Worm (Caenorhabditis elegans) whole organism, mixed stage, embryonic: ENCODE measurements around the gene ndx-2.

Source experiments
- lin-13 ChIP-seq: fragments of 150-350 bp; optimal IDR thresholded peaks from 2 replicates; lab custom pipeline; 2014; ENCODE audit warnings: missing biosample characterization, missing genetic modification characterization
- mep-1 ChIP-seq: fragments of 150-350 bp; optimal IDR thresholded peaks from 2 replicates; lab custom pipeline; 2017; ENCODE audit warnings: missing biosample characterization, missing genetic modification reagents, missing genetic modification characterization, inconsistent platforms
- nhr-76 ChIP-seq: sonication (generic microtip); optimal IDR thresholded peaks from 2 replicates; lab custom pipeline; 2017; ENCODE audit warnings: missing biosample characterization, missing genetic modification characterization
- pha-4 ChIP-seq: fragments of 150-350 bp; optimal IDR thresholded peaks from 2 replicates; lab custom pipeline; 2018; ENCODE audit warnings: missing biosample characterization, missing genetic modification reagents, missing genetic modification characterization
- sptf-1 ChIP-seq: sonication (generic microtip); optimal IDR thresholded peaks from 2 replicates; lab custom pipeline; 2017; ENCODE audit warnings: mild to moderate bottlenecking, missing genetic modification characterization, moderate library complexity, missing compliant biosample characterization
- unc-39 ChIP-seq: fragments of 150-350 bp; optimal IDR thresholded peaks from 2 replicates; lab custom pipeline; 2014; ENCODE audit warnings: missing biosample characterization, missing genetic modification characterization
- unc-62 ChIP-seq: fragments of 150-350 bp; optimal IDR thresholded peaks from 2 replicates; lab custom pipeline; 2014; ENCODE audit warnings: missing biosample characterization, missing genetic modification reagents, missing genetic modification characterization

ce11 chrV:2656159-2656558 lies 8.6 kb downstream of the ndx-2 start:
- TF ChIP-seq unc-62 (GFP tag; lab: Kevin White, UChicago) (no peak), pha-4 (no peak), lin-13 (tag; lab: Kevin White, UChicago) (no peak), sptf-1 (no peak), mep-1 (tag; lab: Kevin White, UChicago) (no peak), unc-39 (tag; lab: Kevin White, UChicago) (no peak), nhr-76 (tag; lab: Kevin White, UChicago) (no peak)
